Worm (Caenorhabditis elegans) whole organism, early embryonic: Measurements from ENCODE around the gene C39E9.12.

Experiments
- F13C5.2 ChIP-seq: sonication (generic microtip); optimal IDR thresholded peaks from 2 replicates; lab custom pipeline; 2017; ENCODE audit warnings: mild to moderate bottlenecking, missing genetic modification characterization, inconsistent platforms, missing compliant biosample characterization
- aly-1 ChIP-seq: sonication (generic microtip); optimal IDR thresholded peaks from 2 replicates; lab custom pipeline; 2016; ENCODE audit warnings: missing genetic modification characterization, missing compliant biosample characterization
- ama-1 ChIP-seq: fragments of 150-350 bp; optimal IDR thresholded peaks from 2 replicates; lab custom pipeline; 2014
- ceh-13 ChIP-seq: fragments of 200-800 bp; sonication (Bioruptor generic); optimal IDR thresholded peaks from 2 replicates; lab custom pipeline; 2018; ENCODE audit warnings: mild to moderate bottlenecking, missing genetic modification characterization, missing compliant biosample characterization
- ets-7 ChIP-seq: sonication (generic microtip); optimal IDR thresholded peaks from 2 replicates; lab custom pipeline; 2016; ENCODE audit warnings: missing genotype, missing genetic modification characterization, missing compliant biosample characterization
- flt-1 ChIP-seq: fragments of 200-800 bp; sonication (Bioruptor generic); IDR thresholded peaks from 2 replicates; pipeline ENCODE4 v1.3.6; 2022; ENCODE audit warnings: missing genetic modification characterization, missing compliant biosample characterization
- hmbx-1 ChIP-seq: sonication (generic microtip); optimal IDR thresholded peaks from 2 replicates; lab custom pipeline; 2016; ENCODE audit warnings: mild to moderate bottlenecking, missing genetic modification characterization, missing compliant biosample characterization
- hnd-1 ChIP-seq: sonication (generic microtip); optimal IDR thresholded peaks from 2 replicates; lab custom pipeline; 2016; ENCODE audit warnings: missing genetic modification characterization, missing compliant biosample characterization
- tbx-11 ChIP-seq: fragments of 200-800 bp; sonication (Bioruptor generic); IDR thresholded peaks from 2 replicates; pipeline ENCODE4 v1.3.6; 2022; ENCODE audit warnings: missing genetic modification characterization, missing compliant biosample characterization
- tra-4 ChIP-seq: sonication (generic microtip); optimal IDR thresholded peaks from 2 replicates; lab custom pipeline; 2017; ENCODE audit warnings: missing genetic modification characterization, missing compliant biosample characterization

DNA sequence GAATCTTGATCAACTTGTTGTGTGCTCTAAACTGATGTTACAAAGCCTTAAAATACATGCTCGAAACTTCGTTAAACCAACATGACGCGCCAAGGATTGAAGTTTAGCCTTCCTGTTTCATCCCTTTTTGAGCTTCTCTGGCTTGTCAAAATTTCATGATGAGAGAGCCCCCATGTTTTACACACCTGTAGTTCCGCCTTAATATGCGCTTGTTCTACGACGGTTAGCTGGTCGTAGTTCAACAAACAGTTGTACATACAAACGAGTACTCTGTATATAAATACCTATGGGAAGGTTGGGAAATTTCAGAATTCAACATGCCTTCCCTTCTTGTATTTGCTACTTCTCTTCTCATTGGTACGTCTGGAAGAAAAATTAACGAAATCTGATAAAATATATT, 25.4 kb upstream of the C39E9.12 start, which contains the start of gene scl-6:
- TF ChIP-seq ama-1 (lab: Kevin White, UChicago) (no peak), tbx-11 (no peak), ets-7 (tag; lab: Kevin White, UChicago) (no peak), hmbx-1 (no peak), ceh-13 (GFP tag; lab: Kevin White, UChicago) (no peak), flt-1 (GFP tag; lab: Robert Waterston, UW) (no peak), F13C5.2 (tag; lab: Kevin White, UChicago) (no peak), aly-1 (tag; lab: Kevin White, UChicago) (no peak), tra-4 (no peak), hnd-1 (no peak)
